Worm (Caenorhabditis elegans): Measurements from ENCODE around the gene slc-28.1.

Gene slc-28.1

ce11 chrV:3445090-3445832, 18.4 kb upstream of the slc-28.1 start:
- TF ChIP-seq tbx-37 (GFP tag; conservative IDR thresholded peaks at IDR 0.05) (no peak), tbx-11 (GFP tag; IDR thresholded peaks at IDR 0.05) (no peak), hmg-4 (GFP tag; optimal IDR thresholded peaks at IDR 0.05) (peak; percentile 21), hmbx-1 (tag; optimal IDR thresholded peaks at IDR 0.05) (no peak)

- TF ChIP-seq F13C5.2 (tag; optimal IDR thresholded peaks at IDR 0.05) (no peak), scrt-1 (GFP tag; IDR thresholded peaks at IDR 0.05) (no peak), tbx-11 (GFP tag; IDR thresholded peaks at IDR 0.05) (no peak), ceh-36 (tag; optimal IDR thresholded peaks at IDR 0.05) (peak; percentile 70), flt-1 (GFP tag; IDR thresholded peaks at IDR 0.05) (no peak), B0310.2 (tag; optimal IDR thresholded peaks at IDR 0.05) (no peak), pes-1 (GFP tag; IDR thresholded peaks at IDR 0.05) (no peak), tra-4 (tag; optimal IDR thresholded peaks at IDR 0.05) (no peak)
Observed at ce11 chrV:3449810-3450209, 13.8 kb upstream of the slc-28.1 start.

- TF ChIP-seq tra-4 (tag; optimal IDR thresholded peaks at IDR 0.05): no peak
- no peak for TF ChIP-seq pes-1 (GFP tag; IDR thresholded peaks at IDR 0.05)
- no peak for TF ChIP-seq aly-1 (tag; optimal IDR thresholded peaks at IDR 0.05)
- no peak for TF ChIP-seq scrt-1 (GFP tag; IDR thresholded peaks at IDR 0.05)
- no peak for TF ChIP-seq hmg-4 (GFP tag; optimal IDR thresholded peaks at IDR 0.05)
- TF ChIP-seq B0310.2 (tag; optimal IDR thresholded peaks at IDR 0.05): no peak
- no peak for TF ChIP-seq tbx-37 (GFP tag; conservative IDR thresholded peaks at IDR 0.05)
- no peak for TF ChIP-seq hnd-1 (tag; optimal IDR thresholded peaks at IDR 0.05)
- no peak for TF ChIP-seq sea-1 (GFP tag; conservative IDR thresholded peaks at IDR 0.05)
Observed at ce11 chrV:3450351-3450750, 13.3 kb upstream of the slc-28.1 start.

DNA sequence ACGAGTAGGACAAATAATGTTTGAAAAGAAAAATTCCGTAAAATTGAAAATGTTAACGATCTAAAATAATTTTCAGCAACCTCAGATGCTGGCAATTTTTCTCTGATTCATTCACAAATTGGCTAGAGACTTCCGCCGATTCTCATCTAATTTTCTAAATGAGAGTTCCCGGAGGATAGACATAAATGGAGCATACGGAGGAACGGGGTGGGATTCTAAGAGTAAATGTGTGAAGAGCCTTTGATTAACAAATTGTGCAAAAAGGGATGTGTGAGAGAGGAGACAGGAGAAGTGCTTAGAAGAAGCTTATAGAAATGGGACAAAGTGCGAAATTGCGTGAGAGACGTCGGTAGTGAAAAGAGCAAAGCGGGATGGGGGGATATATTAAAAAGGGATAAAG, 12.0 kb upstream of the slc-28.1 start:
- TF ChIP-seq flt-1 (GFP tag; IDR thresholded peaks at IDR 0.05) (no peak), ama-1 (optimal IDR thresholded peaks at IDR 0.05) (no peak), pes-1 (GFP tag; IDR thresholded peaks at IDR 0.05) (no peak), ets-7 (tag; optimal IDR thresholded peaks at IDR 0.05) (no peak), ceh-36 (tag; optimal IDR thresholded peaks at IDR 0.05) (no peak), ceh-13 (GFP tag; optimal IDR thresholded peaks at IDR 0.05) (no peak), B0310.2 (tag; optimal IDR thresholded peaks at IDR 0.05) (no peak), aly-1 (tag; optimal IDR thresholded peaks at IDR 0.05) (no peak), hmbx-1 (tag; optimal IDR thresholded peaks at IDR 0.05) (no peak)

DNA sequence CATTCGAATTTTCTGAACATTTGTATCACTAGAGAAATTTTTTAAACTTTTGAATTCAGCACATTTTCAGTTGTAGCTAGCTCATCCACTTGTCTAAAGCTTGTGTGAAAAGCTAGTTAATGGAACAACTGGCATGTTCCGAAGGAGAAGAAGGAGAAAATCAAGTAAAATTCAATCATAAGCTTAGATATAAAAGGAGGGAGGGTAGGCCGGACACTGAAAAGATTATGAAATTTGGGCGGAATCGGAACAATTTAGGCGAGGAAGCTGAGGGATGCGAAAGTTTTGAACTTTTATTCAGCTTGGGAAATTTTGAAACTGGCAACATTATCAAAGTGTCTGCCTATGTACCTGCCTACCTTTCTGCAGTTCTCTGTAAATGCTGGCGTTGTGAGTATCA, 11.1 kb upstream of the slc-28.1 start:
- TF ChIP-seq ceh-13 (GFP tag; optimal IDR thresholded peaks at IDR 0.05) (no peak), pes-1 (GFP tag; IDR thresholded peaks at IDR 0.05) (no peak), B0310.2 (tag; optimal IDR thresholded peaks at IDR 0.05) (no peak), scrt-1 (GFP tag; IDR thresholded peaks at IDR 0.05) (no peak), hmg-4 (GFP tag; optimal IDR thresholded peaks at IDR 0.05) (no peak), aly-1 (tag; optimal IDR thresholded peaks at IDR 0.05) (no peak), hnd-1 (tag; optimal IDR thresholded peaks at IDR 0.05) (no peak), ceh-36 (tag; optimal IDR thresholded peaks at IDR 0.05) (no peak), sea-1 (GFP tag; conservative IDR thresholded peaks at IDR 0.05) (no peak), hmbx-1 (tag; optimal IDR thresholded peaks at IDR 0.05) (no peak), F13C5.2 (tag; optimal IDR thresholded peaks at IDR 0.05) (no peak), ama-1 (optimal IDR thresholded peaks at IDR 0.05) (no peak), flt-1 (GFP tag; IDR thresholded peaks at IDR 0.05) (no peak), tbx-11 (GFP tag; IDR thresholded peaks at IDR 0.05) (no peak), tbx-37 (GFP tag; conservative IDR thresholded peaks at IDR 0.05) (no peak), tra-4 (tag; optimal IDR thresholded peaks at IDR 0.05) (no peak), ets-7 (tag; optimal IDR thresholded peaks at IDR 0.05) (no peak)

DNA sequence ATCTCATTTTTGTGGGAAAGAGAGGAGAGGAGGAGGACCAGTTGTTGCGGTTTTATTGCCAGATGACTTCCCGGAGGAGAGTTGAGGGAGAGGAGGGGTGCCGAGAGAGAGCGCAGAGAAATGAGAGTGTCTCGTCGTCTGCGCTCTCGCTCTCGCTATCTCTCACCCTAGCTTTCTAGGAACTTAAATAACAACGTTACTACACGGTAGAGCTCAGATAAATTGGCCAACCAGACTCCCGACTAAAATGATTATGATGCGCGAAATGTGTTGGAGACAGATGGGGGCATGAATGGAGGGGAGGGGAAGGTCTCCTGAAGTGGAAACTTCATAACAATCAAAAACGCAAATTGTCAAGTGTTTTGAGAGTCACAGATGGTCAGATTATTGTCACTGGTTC, 9.0 kb upstream of the slc-28.1 start:
- TF ChIP-seq F13C5.2 (tag; optimal IDR thresholded peaks at IDR 0.05) (no peak), hmbx-1 (tag; optimal IDR thresholded peaks at IDR 0.05) (no peak), tra-4 (tag; optimal IDR thresholded peaks at IDR 0.05) (no peak), ets-7 (tag; optimal IDR thresholded peaks at IDR 0.05) (no peak), tbx-11 (GFP tag; IDR thresholded peaks at IDR 0.05) (no peak), aly-1 (tag; optimal IDR thresholded peaks at IDR 0.05) (no peak), B0310.2 (tag; optimal IDR thresholded peaks at IDR 0.05) (no peak), ama-1 (optimal IDR thresholded peaks at IDR 0.05) (no peak), ceh-36 (tag; optimal IDR thresholded peaks at IDR 0.05) (no peak), sea-1 (GFP tag; conservative IDR thresholded peaks at IDR 0.05) (no peak), hnd-1 (tag; optimal IDR thresholded peaks at IDR 0.05) (no peak), tbx-37 (GFP tag; conservative IDR thresholded peaks at IDR 0.05) (no peak), pes-1 (GFP tag; IDR thresholded peaks at IDR 0.05) (no peak), flt-1 (GFP tag; IDR thresholded peaks at IDR 0.05) (no peak)

- TF ChIP-seq ets-7 (tag; optimal IDR thresholded peaks at IDR 0.05) (no peak), tra-4 (tag; optimal IDR thresholded peaks at IDR 0.05) (peak; percentile 3), B0310.2 (tag; optimal IDR thresholded peaks at IDR 0.05) (no peak), hmg-4 (GFP tag; optimal IDR thresholded peaks at IDR 0.05) (no peak), ceh-36 (tag; optimal IDR thresholded peaks at IDR 0.05) (no peak), pes-1 (GFP tag; IDR thresholded peaks at IDR 0.05) (no peak), ama-1 (optimal IDR thresholded peaks at IDR 0.05) (no peak)
Observed at ce11 chrV:3455135-3455747, 8.4 kb upstream of the slc-28.1 start.

ce11 chrV:3459919-3460318, 3.7 kb upstream of the slc-28.1 start, which contains the start of gene slc-28.2:
slc-28.2 (plus strand) TSS chrV:3460219.
- no peak for TF ChIP-seq hmg-4 (GFP tag; optimal IDR thresholded peaks at IDR 0.05)
- TF ChIP-seq flt-1 (GFP tag; IDR thresholded peaks at IDR 0.05): no peak
- TF ChIP-seq scrt-1 (GFP tag; IDR thresholded peaks at IDR 0.05): no peak
- no peak for TF ChIP-seq ceh-13 (GFP tag; optimal IDR thresholded peaks at IDR 0.05)
- no peak for TF ChIP-seq pes-1 (GFP tag; IDR thresholded peaks at IDR 0.05)
- TF ChIP-seq tbx-37 (GFP tag; conservative IDR thresholded peaks at IDR 0.05): no peak
- TF ChIP-seq ceh-36 (tag; optimal IDR thresholded peaks at IDR 0.05): no peak
- no peak for TF ChIP-seq aly-1 (tag; optimal IDR thresholded peaks at IDR 0.05)
- TF ChIP-seq hmbx-1 (tag; optimal IDR thresholded peaks at IDR 0.05): no peak

Measured in whole organism, early embryonic.